Worm (Caenorhabditis elegans) whole organism, young adult: ENCODE measurements around the gene F42G4.7.
"Not testable (repeated sequence)": the region's sequence is repeated elsewhere in the genome, so short reads cannot be mapped to it uniquely, and the experiment has no call there.

ENCODE experiments used
- B0019.2 ChIP-seq: fragments of 200-800 bp; sonication (Bioruptor generic); conservative IDR thresholded peaks from 2 replicates; pipeline ENCODE4 v1.3.6; 2022; ENCODE audit warnings: missing genetic modification reagents, missing genetic modification characterization, missing compliant biosample characterization
- D2030.7 ChIP-seq: fragments of 200-800 bp; sonication (Bioruptor generic); IDR thresholded peaks from 2 replicates; pipeline ENCODE4 v1.3.6; 2022; ENCODE audit warnings: missing genetic modification reagents, missing genetic modification characterization, missing compliant biosample characterization
- F33H1.4 ChIP-seq: fragments of 200-800 bp; sonication (Bioruptor generic); IDR thresholded peaks from 2 replicates; pipeline ENCODE4 v1.3.6; 2022; ENCODE audit warnings: missing genetic modification reagents, missing genetic modification characterization, missing compliant biosample characterization
- F55B11.4 ChIP-seq: sonication (generic microtip); optimal IDR thresholded peaks from 2 replicates; lab custom pipeline; 2016; ENCODE audit warnings: missing compliant biosample characterization, missing genetic modification characterization, borderline replicate concordance; ENCODE audit not compliant: insufficient read depth
- T26A5.8 ChIP-seq: sonication (generic microtip); optimal IDR thresholded peaks from 2 replicates; lab custom pipeline; 2016; ENCODE audit warnings: missing genetic modification characterization, missing compliant biosample characterization
- Y53G8AR.9 ChIP-seq: fragments of 200-800 bp; sonication (Bioruptor generic); conservative IDR thresholded peaks from 2 replicates; pipeline ENCODE4 v1.3.6; 2022; ENCODE audit warnings: missing genetic modification reagents, missing genetic modification characterization, missing compliant biosample characterization
- Y67H2A.10 ChIP-seq: fragments of 200-800 bp; sonication (Bioruptor generic); conservative IDR thresholded peaks from 2 replicates; pipeline ENCODE4 v1.3.6; 2022; ENCODE audit warnings: missing genetic modification reagents, missing genetic modification characterization, missing compliant biosample characterization
- ceh-27 ChIP-seq: fragments of 200-800 bp; sonication (Bioruptor generic); optimal IDR thresholded peaks from 2 replicates; lab custom pipeline; 2018; ENCODE audit warnings: mild to moderate bottlenecking, missing genetic modification characterization, moderate library complexity, missing compliant biosample characterization
- ceh-91 ChIP-seq: fragments of 200-800 bp; sonication (Bioruptor generic); IDR thresholded peaks from 2 replicates; pipeline ENCODE4 v1.3.6; 2022; ENCODE audit warnings: missing genetic modification reagents, missing genetic modification characterization, missing compliant biosample characterization
- dox-1 ChIP-seq: fragments of 200-800 bp; sonication (Bioruptor generic); IDR thresholded peaks from 2 replicates; pipeline ENCODE4 v1.3.6; 2022; ENCODE audit warnings: missing genetic modification reagents, missing genetic modification characterization, missing compliant biosample characterization
- egrh-3 ChIP-seq: fragments of 200-800 bp; sonication (Bioruptor generic); IDR thresholded peaks from 2 replicates; pipeline ENCODE4 v1.3.6; 2022; ENCODE audit warnings: missing genetic modification reagents, missing genetic modification characterization, missing compliant biosample characterization
- ekl-4 ChIP-seq: fragments of 200-800 bp; sonication (Bioruptor generic); IDR thresholded peaks from 2 replicates; pipeline ENCODE4 v1.3.6; 2022; ENCODE audit warnings: missing genetic modification reagents, missing genetic modification characterization, missing compliant biosample characterization
- hlh-26 ChIP-seq: fragments of 200-800 bp; sonication (Bioruptor generic); conservative IDR thresholded peaks from 2 replicates; pipeline ENCODE4 v1.3.6; 2022; ENCODE audit warnings: missing genetic modification reagents, missing genetic modification characterization, missing compliant biosample characterization
- hmg-1.2 ChIP-seq: fragments of 200-800 bp; sonication (Bioruptor generic); IDR thresholded peaks from 2 replicates; pipeline ENCODE4 v1.3.6; 2022; ENCODE audit warnings: missing genetic modification reagents, missing genetic modification characterization, missing compliant biosample characterization
- hsf-1 ChIP-seq: fragments of 200-800 bp; sonication (Bioruptor generic); IDR thresholded peaks from 2 replicates; pipeline ENCODE4 v1.3.6; 2022; ENCODE audit warnings: missing genetic modification reagents, missing genetic modification characterization, missing compliant biosample characterization
- lag-1 ChIP-seq: fragments of 200-800 bp; sonication (Bioruptor generic); IDR thresholded peaks from 2 replicates; pipeline ENCODE4 v1.3.6; 2022; ENCODE audit warnings: missing genetic modification reagents, missing genetic modification characterization, missing compliant biosample characterization
- lin-26 ChIP-seq: fragments of 200-800 bp; sonication (Bioruptor generic); IDR thresholded peaks from 2 replicates; pipeline ENCODE4 v1.3.6; 2022; ENCODE audit warnings: missing genetic modification reagents, missing genetic modification characterization, missing compliant biosample characterization
- lir-1 ChIP-seq: fragments of 200-800 bp; sonication (Bioruptor generic); conservative IDR thresholded peaks from 2 replicates; pipeline ENCODE4 v1.3.6; 2022; ENCODE audit warnings: missing genetic modification reagents, missing genetic modification characterization, missing compliant biosample characterization
- lsl-1 ChIP-seq: fragments of 200-800 bp; sonication (Bioruptor generic); optimal IDR thresholded peaks from 2 replicates; lab custom pipeline; 2018; ENCODE audit warnings: mild to moderate bottlenecking, missing genetic modification characterization, moderate library complexity, missing compliant biosample characterization
- lsy-27 ChIP-seq: sonication (generic microtip); optimal IDR thresholded peaks from 2 replicates; lab custom pipeline; 2017; ENCODE audit warnings: missing genetic modification characterization, mild to moderate bottlenecking, missing compliant biosample characterization, antibody characterized with exemption, missing genotype, borderline replicate concordance; ENCODE audit not compliant: insufficient read depth
- madf-3 ChIP-seq: fragments of 200-800 bp; sonication (Bioruptor generic); IDR thresholded peaks from 2 replicates; pipeline ENCODE4 v1.3.6; 2022; ENCODE audit warnings: missing genetic modification reagents, missing genetic modification characterization, missing compliant biosample characterization
- madf-6 ChIP-seq: fragments of 200-800 bp; sonication (Bioruptor generic); IDR thresholded peaks from 2 replicates; pipeline ENCODE4 v1.3.6; 2022; ENCODE audit warnings: missing genetic modification reagents, missing genetic modification characterization, missing compliant biosample characterization
- madf-8 ChIP-seq: fragments of 200-800 bp; sonication (Bioruptor generic); conservative IDR thresholded peaks from 2 replicates; pipeline ENCODE4 v1.3.6; 2022; ENCODE audit warnings: missing genetic modification reagents, missing genetic modification characterization, missing compliant biosample characterization
- mcd-1 ChIP-seq: fragments of 200-800 bp; sonication (Bioruptor generic); IDR thresholded peaks from 2 replicates; pipeline ENCODE4 v1.3.6; 2022; ENCODE audit warnings: missing genetic modification reagents, missing genetic modification characterization, missing compliant biosample characterization
- nfyb-1 ChIP-seq: fragments of 200-800 bp; sonication (Bioruptor generic); IDR thresholded peaks from 2 replicates; pipeline ENCODE4 v1.3.6; 2022; ENCODE audit warnings: missing genetic modification reagents, missing genetic modification characterization, missing compliant biosample characterization
- nhr-120 ChIP-seq: fragments of 200-800 bp; sonication (Bioruptor generic); IDR thresholded peaks from 2 replicates; pipeline ENCODE4 v1.3.6; 2022; ENCODE audit warnings: missing genetic modification characterization, missing compliant biosample characterization
- rcor-1 ChIP-seq: fragments of 200-800 bp; sonication (Bioruptor generic); IDR thresholded peaks from 2 replicates; pipeline ENCODE4 v1.3.6; 2022; ENCODE audit warnings: missing genetic modification reagents, missing genetic modification characterization, missing compliant biosample characterization
- sea-2 ChIP-seq: fragments of 200-800 bp; sonication (Bioruptor generic); IDR thresholded peaks from 2 replicates; pipeline ENCODE4 v1.3.6; 2022; ENCODE audit warnings: missing genetic modification characterization, missing compliant biosample characterization
- snpc-1.1 ChIP-seq: sonication (generic microtip); optimal IDR thresholded peaks from 2 replicates; lab custom pipeline; 2017; ENCODE audit warnings: missing genetic modification characterization, mild to moderate bottlenecking, missing compliant biosample characterization, antibody characterized with exemption, moderate library complexity, missing genotype, missing genetic modification reagents; ENCODE audit not compliant: insufficient read depth
- snpc-4 ChIP-seq, 5 experiments: fragments of 150-350 bp in 1 of 5; sonication (generic microtip) in 4 of 5; optimal IDR thresholded peaks; 2 replicates each; lab custom pipeline; 2014 to 2018; ENCODE audit warnings: missing genetic modification characterization in 5 of 5, missing biosample characterization in 3 of 5, antibody characterized with exemption in 2 of 5, mild to moderate bottlenecking in 2 of 5, missing compliant biosample characterization in 2 of 5, missing genotype in 2 of 5, moderate library complexity in 2 of 5, missing genetic modification reagents in 1 of 5
- xnd-1 ChIP-seq: sonication (generic microtip); optimal IDR thresholded peaks from 2 replicates; lab custom pipeline; 2016; ENCODE audit warnings: missing genotype, missing genetic modification reagents, missing genetic modification characterization, missing compliant biosample characterization
- zfh-2 ChIP-seq: fragments of 200-800 bp; sonication (Bioruptor generic); conservative IDR thresholded peaks from 2 replicates; pipeline ENCODE4 v1.3.6; 2022; ENCODE audit warnings: missing genetic modification reagents, missing genetic modification characterization, missing compliant biosample characterization
- ztf-28 ChIP-seq: fragments of 200-800 bp; sonication (Bioruptor generic); IDR thresholded peaks from 2 replicates; pipeline ENCODE4 v1.3.6; 2022; ENCODE audit warnings: missing genetic modification reagents, missing genetic modification characterization, missing compliant biosample characterization
- ztf-3 ChIP-seq: fragments of 200-800 bp; sonication (Bioruptor generic); optimal IDR thresholded peaks from 2 replicates; lab custom pipeline; 2018; ENCODE audit warnings: mild to moderate bottlenecking, missing genetic modification characterization, missing compliant biosample characterization

Gene F42G4.7

DNA sequence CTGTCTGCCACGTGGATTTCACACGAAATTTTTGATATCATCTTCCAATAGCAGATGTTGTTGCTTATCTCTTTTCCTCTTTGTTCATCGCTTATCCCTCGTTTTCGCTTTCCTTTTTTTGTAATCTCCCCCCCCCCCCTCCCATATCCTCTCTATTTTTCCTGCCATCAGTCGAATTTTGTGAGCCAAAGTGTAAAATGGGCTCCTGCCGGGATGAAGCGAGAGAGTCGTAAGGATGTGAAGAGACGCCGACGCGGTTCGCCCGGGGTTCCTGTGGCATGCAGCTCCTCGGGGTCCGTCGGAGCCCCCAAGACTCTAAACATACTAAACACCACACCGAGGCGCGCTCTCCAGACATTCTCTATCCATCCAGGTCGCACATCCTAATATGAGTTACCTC lies 9.5 kb upstream of the F42G4.7 start, which contains the start of gene zyx-1:
Gene zyx-1 (plus strand): TSS at position 331 of the 400 bp plus-strand sequence.
- no peak for TF ChIP-seq lag-1 (GFP tag; lab: Robert Waterston, UW)
- TF ChIP-seq nhr-120 (GFP tag; lab: Robert Waterston, UW): no peak
- no peak for TF ChIP-seq ceh-27 (GFP tag; lab: Kevin White, UChicago)
- TF ChIP-seq F55B11.4 (tag; lab: Kevin White, UChicago): no peak
- TF ChIP-seq lir-1 (GFP tag; lab: Robert Waterston, UW): no peak
- peak; percentile 37; the same call in 1 of the 2 replicates for TF ChIP-seq egrh-3 (GFP tag; lab: Robert Waterston, UW)
- TF ChIP-seq zfh-2 (GFP tag; lab: Robert Waterston, UW): peak; percentile 88
- no peak for TF ChIP-seq hlh-26 (GFP tag; lab: Robert Waterston, UW)
- no peak for TF ChIP-seq T26A5.8 (tag; lab: Kevin White, UChicago)
- TF ChIP-seq sea-2 (GFP tag; lab: Robert Waterston, UW): no peak

DNA sequence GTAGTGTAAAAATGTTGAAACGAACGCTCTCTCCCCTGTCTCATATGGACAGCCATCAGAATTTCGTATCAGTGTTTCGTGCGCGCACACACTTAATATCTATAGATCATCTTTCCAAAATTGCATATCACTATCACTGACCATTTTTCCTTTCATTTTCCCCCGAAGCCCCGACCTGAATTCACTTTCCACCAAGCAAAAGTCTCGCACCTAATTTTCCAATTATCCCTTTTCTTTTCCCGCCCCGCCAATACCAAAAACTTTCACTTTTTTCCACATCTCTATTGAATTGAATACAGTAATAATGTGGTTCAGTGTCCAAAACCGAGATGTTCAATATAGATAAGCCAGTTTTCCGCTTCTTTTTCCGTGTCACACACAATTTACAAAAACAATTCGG lies 6.4 kb upstream of the F42G4.7 start:
- TF ChIP-seq ztf-3 (GFP tag; lab: Kevin White, UChicago) (no peak), Y67H2A.10 (GFP tag; lab: Robert Waterston, UW) (no peak)

DNA sequence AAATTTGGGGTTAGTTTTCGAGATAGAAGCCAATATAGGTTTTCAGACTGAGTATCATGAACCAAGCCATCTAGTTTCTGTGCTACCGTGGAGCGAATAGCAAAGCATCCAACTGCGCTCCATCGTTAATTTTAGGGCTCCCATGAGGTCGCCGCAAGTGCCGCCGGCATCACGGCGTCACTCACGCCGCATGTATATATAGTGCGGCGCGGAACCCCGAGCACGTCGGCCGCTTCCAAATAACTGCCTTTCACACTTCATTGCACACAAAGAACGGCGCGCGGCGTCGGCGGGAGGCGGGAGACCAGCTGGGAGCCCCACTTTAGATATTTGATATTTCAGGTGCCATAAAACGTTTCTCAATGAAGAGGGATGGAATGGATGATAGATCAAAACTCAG lies 3.0 kb upstream of the F42G4.7 start:
- TF ChIP-seq hmg-1.2 (peak; percentile 54; the same call in 1 of the 2 replicates), nhr-120 (GFP tag; lab: Robert Waterston, UW) (no peak), snpc-4 (GFP tag; optimal IDR thresholded peaks at IDR 0.05; lab: Kevin White, UChicago) (peak; percentile 55), snpc-4 (tag; optimal IDR thresholded peaks at IDR 0.05; lab: Kevin White, UChicago) (peak in 2 of 4 experiments; percentile 71 to 88), lsy-27 (tag; lab: Kevin White, UChicago) (no peak), zfh-2 (GFP tag; lab: Robert Waterston, UW) (peak; percentile 77), Y53G8AR.9 (GFP tag; lab: Robert Waterston, UW) (no peak), snpc-1.1 (tag; lab: Kevin White, UChicago) (peak; percentile 56)
- TF ChIP-seq, all 124 proteins: peak for 4

DNA sequence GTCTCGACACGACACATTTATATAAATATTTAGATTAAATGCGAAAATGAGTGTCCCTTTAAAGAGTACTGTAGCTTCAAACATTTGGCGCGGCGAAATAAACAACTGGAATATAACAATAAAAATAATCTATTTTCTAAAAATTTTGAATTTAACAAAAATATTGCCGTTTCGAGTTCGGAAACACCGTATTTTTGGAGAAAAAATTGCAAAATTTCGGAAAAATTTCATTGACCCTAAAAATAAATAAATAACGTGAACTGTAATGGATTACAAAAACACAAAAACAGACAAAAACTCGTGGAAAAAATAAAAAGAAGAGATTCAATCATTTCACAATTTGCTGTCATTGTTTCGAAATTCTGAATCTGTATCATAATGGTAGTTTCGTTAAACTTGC lies 519 bp upstream of the F42G4.7 start, which contains the start of gene F42G4.2:
Gene F42G4.2 (plus strand): TSS at position 301 of the 400 bp plus-strand sequence.
- TF ChIP-seq lin-26; lsl-1 (GFP tag; lab: Kevin White, UChicago); ekl-4 (GFP tag; lab: Robert Waterston, UW): not testable (repeated sequence)

DNA sequence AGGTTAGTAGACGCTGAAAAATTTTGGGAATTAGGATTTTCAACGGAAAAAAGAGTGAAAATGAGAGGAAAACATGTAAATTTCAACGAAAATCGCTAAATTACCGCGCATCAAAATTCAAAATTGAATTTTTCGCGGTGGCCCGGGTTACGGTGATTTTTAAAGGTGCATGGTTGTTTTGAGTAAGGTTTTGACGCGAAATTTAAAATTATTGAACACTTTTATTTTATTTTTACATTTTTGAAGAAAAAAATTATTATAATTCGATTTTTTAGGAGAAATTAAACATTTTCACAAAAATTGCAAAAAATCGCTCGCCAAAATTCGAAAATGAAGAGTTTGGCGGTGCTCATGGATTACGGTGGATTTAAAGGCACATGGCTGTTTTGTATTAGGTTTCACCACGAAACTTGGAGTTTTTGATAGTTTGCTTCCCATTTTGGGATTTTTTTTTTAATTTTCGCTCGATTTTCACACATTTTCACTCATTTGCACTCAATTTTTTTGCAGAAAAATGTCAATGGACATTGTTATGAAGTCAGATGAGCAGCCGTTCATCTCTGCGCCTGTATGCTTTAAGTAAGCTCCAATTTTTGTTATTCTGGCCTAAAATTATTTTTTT lies 3.5 kb downstream of the F42G4.7 start, which contains the start of gene puf-6:
Gene puf-6 (minus strand): TSS at position 13 of the 622 bp plus-strand sequence.
- TF ChIP-seq B0019.2 (GFP tag; lab: Robert Waterston, UW): 0 out of 2 replicates have a peak, but pooled peaks have one; percentile 31
- TF ChIP-seq dox-1 (GFP tag; lab: Robert Waterston, UW): peak; percentile 56; the same call in 1 of the 2 replicates
- TF ChIP-seq nfyb-1: peak; percentile 10; the same call in 1 of the 2 replicates
- peak; percentile 73 for TF ChIP-seq hsf-1
- peak; percentile 81 for TF ChIP-seq D2030.7 (GFP tag; lab: Robert Waterston, UW)
- peak; percentile 87 for TF ChIP-seq madf-8 (GFP tag; lab: Robert Waterston, UW)
- peak; percentile 67 for TF ChIP-seq xnd-1 (tag; lab: Kevin White, UChicago)
- TF ChIP-seq mcd-1 (GFP tag; lab: Robert Waterston, UW): 0 out of 2 replicates have a peak, but pooled peaks have one; percentile 10
- peak; percentile 21; the same call in 1 of the 2 replicates for TF ChIP-seq rcor-1 (GFP tag; lab: Robert Waterston, UW)
- peak; percentile 97 for TF ChIP-seq madf-6 (GFP tag; lab: Robert Waterston, UW)
- TF ChIP-seq hmg-1.2: peak; percentile 21; the same call in 1 of the 2 replicates
- TF ChIP-seq madf-3: 0 out of 2 replicates have a peak, but pooled peaks have one; percentile 41
- 0 out of 2 replicates have a peak, but pooled peaks have one; percentile 68 for TF ChIP-seq ztf-28 (GFP tag; lab: Robert Waterston, UW)
- TF ChIP-seq F33H1.4 (GFP tag; lab: Robert Waterston, UW): peak; percentile 90
- TF ChIP-seq lsl-1 (GFP tag; lab: Kevin White, UChicago): peak; percentile 79
- peak; percentile 89 for TF ChIP-seq ceh-91 (GFP tag; lab: Robert Waterston, UW)
